Fruit fly (Drosophila melanogaster): ENCODE data around the gene CG13801.
A peak's percentile ranks its signal among the peaks of the same experiment; 100 is the strongest.

DNA sequence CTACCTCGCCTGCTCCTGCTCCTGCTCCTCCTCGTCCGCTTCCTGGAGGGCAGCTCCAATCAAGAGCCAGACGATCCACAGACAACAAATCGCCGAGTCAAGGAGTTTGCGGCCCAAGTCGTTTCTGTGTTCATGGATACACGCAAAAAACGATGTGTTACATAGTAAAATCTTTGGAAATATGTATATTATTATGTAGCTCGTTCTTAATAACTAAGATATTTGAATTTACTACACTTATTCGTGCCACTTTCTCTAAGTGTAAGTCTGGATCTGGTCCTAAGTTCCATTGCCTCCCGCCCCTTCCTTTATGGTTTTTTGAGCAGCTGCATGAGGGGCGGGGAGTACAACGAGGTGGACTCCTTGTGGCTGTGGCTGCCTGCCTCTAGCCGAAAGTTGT is 26.1 kb downstream of the CG13801 start:
- no peak for TF ChIP-seq dac (GFP tag; optimal IDR thresholded peaks at IDR 0.05)
- TF ChIP-seq CG6276 (GFP tag; optimal IDR thresholded peaks at IDR 0.05): peak; percentile 34
- peak; percentile 69 for TF ChIP-seq CG6163 (GFP tag; IDR thresholded peaks at IDR 0.05)
- TF ChIP-seq eg (GFP tag; IDR thresholded peaks at IDR 0.05): peak; percentile 61
- peak; percentile 32 for TF ChIP-seq CG16779 (tag; optimal IDR thresholded peaks at IDR 0.05)
- peak; percentile 79 for TF ChIP-seq CG10631 (GFP tag; optimal IDR thresholded peaks at IDR 0.05)
- peak; percentile 44 for TF ChIP-seq vri (GFP tag; optimal IDR thresholded peaks at IDR 0.05)
- TF ChIP-seq CG9139 (GFP tag; optimal IDR thresholded peaks at IDR 0.05): peak; percentile 2
- TF ChIP-seq Hr38 (GFP tag; optimal IDR thresholded peaks at IDR 0.05): no peak
- peak; percentile 35 for TF ChIP-seq lz (GFP tag; optimal IDR thresholded peaks at IDR 0.05)
- TF ChIP-seq Sox102F (GFP tag; optimal IDR thresholded peaks at IDR 0.05): no peak
